Worm (Caenorhabditis elegans) whole organism, mixed stage, embryonic: Measurements from ENCODE around the gene F21D9.4.

ENCODE experiments used
- ces-1 ChIP-seq: fragments of 150-350 bp; optimal IDR thresholded peaks from 2 replicates; lab custom pipeline; 2014; ENCODE audit warnings: missing biosample characterization, missing genetic modification reagents, missing genetic modification characterization
- ham-2 ChIP-seq: fragments of 200-800 bp; sonication (Bioruptor generic); optimal IDR thresholded peaks from 2 replicates; lab custom pipeline; 2018; ENCODE audit warnings: mild to moderate bottlenecking, missing genetic modification characterization, missing compliant biosample characterization
- lsy-2 ChIP-seq: fragments of 150-350 bp; optimal IDR thresholded peaks from 2 replicates; lab custom pipeline; 2014; ENCODE audit warnings: missing biosample characterization, missing genetic modification characterization
- sptf-1 ChIP-seq: sonication (generic microtip); optimal IDR thresholded peaks from 2 replicates; lab custom pipeline; 2017; ENCODE audit warnings: mild to moderate bottlenecking, missing genetic modification characterization, moderate library complexity, missing compliant biosample characterization
- unc-62 ChIP-seq: fragments of 150-350 bp; optimal IDR thresholded peaks from 2 replicates; lab custom pipeline; 2014; ENCODE audit warnings: missing biosample characterization, missing genetic modification reagents, missing genetic modification characterization
- ztf-11 ChIP-seq: fragments of 150-350 bp; optimal IDR thresholded peaks from 2 replicates; lab custom pipeline; 2014; ENCODE audit warnings: missing biosample characterization, missing genetic modification characterization

ce11 chrV:19230413-19230812 is 23.2 kb upstream of the F21D9.4 start, which contains the start of gene sqst-3:
- TF ChIP-seq ham-2 (GFP tag; lab: Kevin White, UChicago) (no peak), ztf-11 (tag; lab: Kevin White, UChicago) (no peak), ces-1 (GFP tag; lab: Kevin White, UChicago) (no peak), unc-62 (no peak), lsy-2 (tag; lab: Kevin White, UChicago) (no peak), sptf-1 (tag; lab: Kevin White, UChicago) (no peak)
